Worm (Caenorhabditis elegans) whole organism, early embryonic: ENCODE results near the gene srt-27.

Experiments
- ama-1 ChIP-seq: fragments of 150-350 bp; optimal IDR thresholded peaks from 2 replicates; lab custom pipeline; 2014
- flt-1 ChIP-seq: fragments of 200-800 bp; sonication (Bioruptor generic); IDR thresholded peaks from 2 replicates; pipeline ENCODE4 v1.3.6; 2022; ENCODE audit warnings: missing genetic modification characterization, missing compliant biosample characterization

ce11 chrV:2672603-2673002, 48.1 kb downstream of the srt-27 start, which contains the start of gene W02G9.3:
- TF ChIP-seq ama-1 (lab: Kevin White, UChicago) (no peak), flt-1 (GFP tag; lab: Robert Waterston, UW) (no peak)
